Worm (Caenorhabditis elegans) whole organism, dauer: ENCODE measurements around the gene uso-1.
"Not testable (repeated sequence)": the region's sequence is repeated elsewhere in the genome, so short reads cannot be mapped to it uniquely, and the experiment has no call there.

Experiments used
- unc-62 ChIP-seq: sonication (generic microtip); optimal IDR thresholded peaks from 2 replicates; lab custom pipeline; 2017; ENCODE audit warnings: missing biosample characterization, missing genetic modification reagents, missing genetic modification characterization

uso-1 gene

ce11 chrIV:13445275-13445674 is 9.3 kb downstream of the uso-1 start, which contains the start of gene mam-3:
Gene mam-3, minus strand, starts transcription at chrIV:13445375.
- TF ChIP-seq unc-62 = no peak

- TF ChIP-seq unc-62 = not testable (repeated sequence)
These were observed 20.7 kb downstream of the uso-1 start, which contains the start of gene K09B11.5 for ce11 chrIV:13433904-13434303. Gene K09B11.5, minus strand, starts transcription at chrIV:13434004.

- no peak for TF ChIP-seq unc-62
These were observed 25.4 kb downstream of the uso-1 start, which contains the start of gene K09B11.4 for ce11 chrIV:13429240-13429639. Gene K09B11.4, plus strand, starts transcription at chrIV:13429540.

ce11 chrIV:13422200-13422599 is 32.4 kb downstream of the uso-1 start, which contains the start of gene nol-9:
Gene nol-9, plus strand, starts transcription at chrIV:13422500.
- no peak for TF ChIP-seq unc-62

- TF ChIP-seq unc-62 = no peak
These were observed 38.8 kb downstream of the uso-1 start, which contains the start of the genes pik-1 and aptf-2 for ce11 chrIV:13415739-13416271. Gene pik-1, plus strand, starts transcription at chrIV:13416041. Gene aptf-2, minus strand, starts transcription at chrIV:13416051.

ce11 chrIV:13412845-13413383 is 41.7 kb downstream of the uso-1 start, which contains the start of gene gcl-1:
Gene gcl-1, minus strand, starts transcription at chrIV:13412895.
- TF ChIP-seq unc-62 = no peak

ce11 chrIV:13408018-13408417 is 46.6 kb downstream of the uso-1 start, which contains the start of gene Y62E10A.19:
Gene Y62E10A.19, minus strand, starts transcription at chrIV:13408306.
- no peak for TF ChIP-seq unc-62

- no peak for TF ChIP-seq unc-62
These were observed 53.9 kb downstream of the uso-1 start, which contains the start of the genes memi-2 and cyp-31A5 for ce11 chrIV:13400456-13401364. Gene memi-2, minus strand, starts transcription at chrIV:13400506. Gene cyp-31A5, plus strand, starts transcription at chrIV:13401289.

ce11 chrIV:13398728-13399127 is 55.9 kb downstream of the uso-1 start, which contains the start of gene Y62E10A.13:
Gene Y62E10A.13, minus strand, starts transcription at chrIV:13399053.
- TF ChIP-seq unc-62 = no peak

ce11 chrIV:13396375-13396774 is 58.2 kb downstream of the uso-1 start:
- TF ChIP-seq unc-62 = no peak
